Worm (Caenorhabditis elegans): Measurements from ENCODE around the gene R02F2.1.

R02F2.1 gene

DNA sequence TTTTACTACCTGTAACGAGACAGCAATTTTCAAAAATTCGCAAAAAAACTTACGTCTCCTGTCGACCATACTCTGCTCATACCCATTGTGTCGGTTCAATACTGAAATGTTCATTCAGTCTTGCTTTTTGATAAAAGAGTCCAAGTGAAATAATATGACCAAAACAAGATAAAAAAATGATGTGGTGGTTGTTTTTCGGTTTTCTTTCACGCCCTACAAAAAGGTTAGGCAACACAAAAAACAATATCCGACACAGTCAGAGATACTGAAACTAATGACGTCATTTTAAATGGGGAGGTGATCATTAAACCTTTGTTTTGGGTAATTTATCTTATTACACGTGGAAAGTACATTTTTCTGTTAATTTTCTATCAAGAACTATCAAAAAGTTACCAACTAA, 6.5 kb upstream of the R02F2.1 start, which contains the start of gene R02F2.8:
Gene R02F2.8, minus strand, starts transcription at position 101 of the 400 bp plus-strand sequence.
- TF ChIP-seq ZK337.2 (GFP tag; IDR thresholded peaks at IDR 0.05) (no peak), ceh-32 (tag; optimal IDR thresholded peaks at IDR 0.05; ENCODE audit: poor library complexity) (no peak), madf-5 (GFP tag; IDR thresholded peaks at IDR 0.05) (no peak), F26F4.8 (GFP tag; conservative IDR thresholded peaks at IDR 0.05) (no peak), hif-1 (tag; optimal IDR thresholded peaks at IDR 0.05) (no peak), Y75B8A.6 (GFP tag; IDR thresholded peaks at IDR 0.05) (no peak), nhr-41 (GFP tag; IDR thresholded peaks at IDR 0.05) (no peak), ama-1 (optimal IDR thresholded peaks at IDR 0.05) (no peak), R02D3.7 (tag; optimal IDR thresholded peaks at IDR 0.05) (no peak), spr-1 (tag; optimal IDR thresholded peaks at IDR 0.05) (no peak), spr-3 (GFP tag; optimal IDR thresholded peaks at IDR 0.05) (no peak), zip-2 (tag; optimal IDR thresholded peaks at IDR 0.05) (no peak), madf-9 (GFP tag; conservative IDR thresholded peaks at IDR 0.05) (no peak), duxl-1 (tag; optimal IDR thresholded peaks at IDR 0.05; ENCODE audit: poor library complexity) (no peak), fkh-10 (GFP tag; optimal IDR thresholded peaks at IDR 0.05) (no peak)

DNA sequence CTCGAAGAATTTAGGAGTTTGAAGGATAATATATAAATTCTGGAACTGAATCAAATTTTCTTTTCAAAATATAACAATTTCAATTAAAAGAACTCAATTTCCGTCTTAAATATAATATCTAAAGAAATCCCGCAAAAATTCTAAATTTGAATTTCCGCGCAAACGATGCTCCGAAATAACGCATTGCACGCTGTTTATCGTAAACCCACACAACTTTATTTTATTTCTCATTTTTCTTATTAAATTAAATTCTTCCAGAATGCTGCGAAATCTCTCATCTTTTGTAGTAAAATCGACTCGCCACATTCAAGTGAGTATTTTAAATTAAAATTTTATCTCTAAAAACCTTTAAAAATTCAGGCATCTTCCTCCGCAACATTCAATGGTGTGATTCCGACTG, 2.7 kb upstream of the R02F2.1 start, which contains the start of gene R02F2.9:
Gene R02F2.9, plus strand, starts transcription at position 218 of the 400 bp plus-strand sequence.
- TF ChIP-seq gei-8 (GFP tag; optimal IDR thresholded peaks at IDR 0.05) (no peak), arid-1 (GFP tag; conservative IDR thresholded peaks at IDR 0.05) (no peak), mes-2 (tag; optimal IDR thresholded peaks at IDR 0.05; ENCODE audit: poor library complexity, severe bottlenecking) (peak; percentile 58), spr-3 (GFP tag; optimal IDR thresholded peaks at IDR 0.05) (no peak), R02D3.7 (tag; optimal IDR thresholded peaks at IDR 0.05) (peak; percentile 75), egl-43 (GFP tag; IDR thresholded peaks at IDR 0.05) (no peak), Y48G9A.11 (GFP tag; IDR thresholded peaks at IDR 0.05) (peak; percentile 98), pqm-1 (tag; optimal IDR thresholded peaks at IDR 0.05) (no peak), dpl-1 (GFP tag; optimal IDR thresholded peaks at IDR 0.05) (peak; percentile 92), T20F7.1 (GFP tag; optimal IDR thresholded peaks at IDR 0.05) (peak; percentile 96)

DNA sequence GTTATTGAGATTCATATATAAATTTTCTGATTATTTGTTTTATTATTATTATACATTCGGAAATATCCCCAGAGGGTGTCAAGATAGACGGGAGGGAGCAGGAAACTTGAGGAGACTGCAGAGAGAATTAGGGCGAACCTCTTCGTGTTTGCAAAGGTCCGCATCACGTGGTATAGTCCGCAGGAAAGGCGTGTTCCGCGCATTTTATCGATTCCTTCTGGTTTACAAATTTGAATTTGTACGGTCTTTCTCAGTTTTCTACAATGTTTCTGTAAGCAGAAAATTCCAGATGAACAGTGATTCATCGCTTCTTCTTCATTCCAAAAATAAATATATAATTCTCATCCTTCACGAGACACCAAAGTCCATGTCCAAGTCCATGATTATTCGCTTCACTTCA, 1.7 kb upstream of the R02F2.1 start:
- TF ChIP-seq hlh-30 (tag; optimal IDR thresholded peaks at IDR 0.05; ENCODE audit: insufficient read depth) (peak; percentile 24), T20F7.1 (GFP tag; optimal IDR thresholded peaks at IDR 0.05) (no peak)

DNA sequence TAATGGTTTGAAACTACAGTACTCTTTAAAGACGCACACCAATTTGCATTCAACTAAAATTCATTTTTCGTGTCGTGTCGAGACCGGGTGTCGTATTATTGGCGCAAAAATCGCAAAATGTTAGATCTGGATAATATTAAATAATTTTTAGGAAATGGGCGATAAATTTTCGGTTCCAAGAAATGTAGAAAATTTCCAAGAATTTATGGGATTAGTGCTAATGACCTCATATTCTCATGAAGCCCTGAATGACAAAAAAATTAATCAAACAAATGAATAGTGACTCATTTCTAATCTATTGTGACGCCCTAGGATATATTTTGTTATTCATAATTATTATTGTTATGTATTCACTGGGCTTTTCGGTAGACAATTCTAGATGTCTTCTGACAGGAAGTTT, 953 bp upstream of the R02F2.1 start:
- no peak for TF ChIP-seq tra-1 (GFP tag; IDR thresholded peaks at IDR 0.05)
- no peak for TF ChIP-seq zip-11 (GFP tag; IDR thresholded peaks at IDR 0.05)
- TF ChIP-seq dpl-1 (GFP tag; optimal IDR thresholded peaks at IDR 0.05), result no peak
- no peak for TF ChIP-seq T20F7.1 (GFP tag; optimal IDR thresholded peaks at IDR 0.05)
- no peak for TF ChIP-seq daf-16 (GFP tag; optimal IDR thresholded peaks at IDR 0.05)
- TF ChIP-seq daf-16 (tag; optimal IDR thresholded peaks at IDR 0.05), result no peak
- TF ChIP-seq set-16 (GFP tag; IDR thresholded peaks at IDR 0.05), result no peak
- no peak for TF ChIP-seq lin-15B (tag; optimal IDR thresholded peaks at IDR 0.05)
- no peak for TF ChIP-seq egl-43 (GFP tag; IDR thresholded peaks at IDR 0.05)
- TF ChIP-seq nhr-25 (tag; optimal IDR thresholded peaks at IDR 0.05; ENCODE audit: borderline replicate concordance, insufficient read depth), result no peak
- no peak for TF ChIP-seq tag-97 (GFP tag; IDR thresholded peaks at IDR 0.05)
- TF ChIP-seq madf-9 (GFP tag; conservative IDR thresholded peaks at IDR 0.05), result no peak
- no peak for TF ChIP-seq lin-1 (GFP tag; IDR thresholded peaks at IDR 0.05)
